Worm (Caenorhabditis elegans) whole organism, mixed stage, embryonic: Measurements from ENCODE around the gene pqn-32.
A peak's percentile ranks its signal among the peaks of the same experiment; 100 is the strongest.

ENCODE experiments used
- M03D4.4 ChIP-seq: sonication (generic microtip); optimal IDR thresholded peaks from 2 replicates; lab custom pipeline; 2017; ENCODE audit warnings: mild to moderate bottlenecking, missing genetic modification characterization, missing compliant biosample characterization
- bed-3 ChIP-seq: fragments of 200-800 bp; sonication (Bioruptor generic); optimal IDR thresholded peaks from 3 replicates; lab custom pipeline; 2018; ENCODE audit warnings: mild to moderate bottlenecking, missing genetic modification characterization, moderate library complexity, missing compliant biosample characterization
- blmp-1 ChIP-seq: fragments of 150-350 bp; optimal IDR thresholded peaks from 2 replicates; lab custom pipeline; 2014; ENCODE audit warnings: missing biosample characterization, missing genetic modification characterization
- ceh-43 ChIP-seq: fragments of 200-800 bp; sonication (Bioruptor generic); optimal IDR thresholded peaks from 2 replicates; lab custom pipeline; 2018; ENCODE audit warnings: mild to moderate bottlenecking, missing genetic modification characterization, moderate library complexity, missing compliant biosample characterization
- ces-1 ChIP-seq: fragments of 150-350 bp; optimal IDR thresholded peaks from 2 replicates; lab custom pipeline; 2014; ENCODE audit warnings: missing biosample characterization, missing genetic modification reagents, missing genetic modification characterization
- cnd-1 ChIP-seq: fragments of 200-800 bp; sonication (Bioruptor generic); optimal IDR thresholded peaks from 2 replicates; lab custom pipeline; 2018; ENCODE audit warnings: mild to moderate bottlenecking, missing genetic modification characterization, missing compliant biosample characterization
- drap-1 ChIP-seq: fragments of 200-800 bp; sonication (Bioruptor generic); optimal IDR thresholded peaks from 3 replicates; lab custom pipeline; 2018; ENCODE audit warnings: mild to moderate bottlenecking, missing genetic modification characterization, missing compliant biosample characterization
- elt-3 ChIP-seq: fragments of 150-350 bp; optimal IDR thresholded peaks from 2 replicates; lab custom pipeline; 2014; ENCODE audit warnings: missing biosample characterization, missing genetic modification characterization
- flh-1 ChIP-seq: fragments of 200-800 bp; sonication (Bioruptor generic); optimal IDR thresholded peaks from 2 replicates; lab custom pipeline; 2018; ENCODE audit warnings: mild to moderate bottlenecking, missing genetic modification characterization, moderate library complexity, missing compliant biosample characterization
- ham-2 ChIP-seq: fragments of 200-800 bp; sonication (Bioruptor generic); optimal IDR thresholded peaks from 2 replicates; lab custom pipeline; 2018; ENCODE audit warnings: mild to moderate bottlenecking, missing genetic modification characterization, missing compliant biosample characterization
- hlh-1 ChIP-seq: fragments of 150-350 bp; optimal IDR thresholded peaks from 2 replicates; lab custom pipeline; 2014; ENCODE audit warnings: missing biosample characterization, missing genetic modification reagents, missing genetic modification characterization
- lin-13 ChIP-seq: fragments of 150-350 bp; optimal IDR thresholded peaks from 2 replicates; lab custom pipeline; 2014; ENCODE audit warnings: missing biosample characterization, missing genetic modification characterization
- lin-32 ChIP-seq: fragments of 200-800 bp; sonication (Bioruptor generic); optimal IDR thresholded peaks from 2 replicates; lab custom pipeline; 2018; ENCODE audit warnings: mild to moderate bottlenecking, missing genetic modification characterization, missing compliant biosample characterization
- mep-1 ChIP-seq: fragments of 150-350 bp; optimal IDR thresholded peaks from 2 replicates; lab custom pipeline; 2017; ENCODE audit warnings: missing biosample characterization, missing genetic modification reagents, missing genetic modification characterization, inconsistent platforms
- mls-2 ChIP-seq: sonication (generic microtip); optimal IDR thresholded peaks from 2 replicates; lab custom pipeline; 2016; ENCODE audit warnings: mild to moderate bottlenecking, missing genetic modification characterization, moderate library complexity, missing compliant biosample characterization
- nhr-12 ChIP-seq: fragments of 150-350 bp; optimal IDR thresholded peaks from 2 replicates; lab custom pipeline; 2014; ENCODE audit warnings: missing biosample characterization, missing genetic modification characterization
- nhr-237 ChIP-seq: fragments of 150-350 bp; optimal IDR thresholded peaks from 2 replicates; lab custom pipeline; 2014; ENCODE audit warnings: missing biosample characterization, missing genetic modification characterization
- nhr-28 ChIP-seq: fragments of 150-350 bp; optimal IDR thresholded peaks from 2 replicates; lab custom pipeline; 2014; ENCODE audit warnings: missing biosample characterization, missing genetic modification characterization
- pha-4 ChIP-seq: fragments of 150-350 bp; optimal IDR thresholded peaks from 2 replicates; lab custom pipeline; 2018; ENCODE audit warnings: missing biosample characterization, missing genetic modification reagents, missing genetic modification characterization
- sem-2 ChIP-seq: fragments of 200-800 bp; sonication (Bioruptor generic); optimal IDR thresholded peaks from 2 replicates; lab custom pipeline; 2018; ENCODE audit warnings: mild to moderate bottlenecking, missing genetic modification characterization, missing compliant biosample characterization
- snpc-4 ChIP-seq: fragments of 150-350 bp; optimal IDR thresholded peaks from 2 replicates; lab custom pipeline; 2014; ENCODE audit warnings: missing biosample characterization, missing genetic modification characterization
- sptf-1 ChIP-seq: sonication (generic microtip); optimal IDR thresholded peaks from 2 replicates; lab custom pipeline; 2017; ENCODE audit warnings: mild to moderate bottlenecking, missing genetic modification characterization, moderate library complexity, missing compliant biosample characterization
- tbx-8 ChIP-seq: fragments of 200-800 bp; sonication (Bioruptor generic); optimal IDR thresholded peaks from 2 replicates; lab custom pipeline; 2018; ENCODE audit warnings: mild to moderate bottlenecking, missing genetic modification characterization, moderate library complexity, missing compliant biosample characterization
- unc-120 ChIP-seq: sonication (generic microtip); optimal IDR thresholded peaks from 2 replicates; lab custom pipeline; 2017; ENCODE audit warnings: missing genetic modification characterization, missing compliant biosample characterization; ENCODE audit not compliant: poor library complexity, severe bottlenecking
- unc-39 ChIP-seq: fragments of 150-350 bp; optimal IDR thresholded peaks from 2 replicates; lab custom pipeline; 2014; ENCODE audit warnings: missing biosample characterization, missing genetic modification characterization
- unc-62 ChIP-seq: fragments of 150-350 bp; optimal IDR thresholded peaks from 2 replicates; lab custom pipeline; 2014; ENCODE audit warnings: missing biosample characterization, missing genetic modification reagents, missing genetic modification characterization
- zip-8 ChIP-seq: fragments of 150-350 bp; optimal IDR thresholded peaks from 2 replicates; lab custom pipeline; 2014; ENCODE audit warnings: missing biosample characterization, missing genetic modification characterization
- ztf-11 ChIP-seq: fragments of 150-350 bp; optimal IDR thresholded peaks from 2 replicates; lab custom pipeline; 2014; ENCODE audit warnings: missing biosample characterization, missing genetic modification characterization

pqn-32 gene

DNA sequence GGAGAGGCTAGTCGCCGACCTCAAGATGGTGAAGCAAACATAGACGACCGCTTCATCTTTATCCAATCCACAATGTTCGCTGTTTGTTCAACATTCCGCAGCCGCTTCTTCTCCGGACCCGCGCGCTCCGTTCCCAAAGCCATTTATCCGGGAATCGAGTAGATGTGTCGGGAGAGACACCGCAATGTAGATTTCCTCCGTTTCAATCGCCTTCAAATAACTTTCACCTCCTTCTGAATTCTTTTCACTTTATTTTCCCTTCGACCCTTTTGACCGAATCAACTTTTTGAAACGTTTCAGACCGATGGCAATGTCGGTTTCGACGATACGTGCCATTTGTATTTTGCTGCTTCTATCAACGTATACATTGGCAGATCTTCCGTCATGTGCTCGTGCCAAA, at the start of gene pqn-32:
Gene pqn-32, plus strand, starts transcription at position 301 of the 400 bp plus-strand sequence.
- no peak for TF ChIP-seq ztf-11 (tag; lab: Kevin White, UChicago)
- TF ChIP-seq nhr-12 (tag; lab: Kevin White, UChicago) = no peak

DNA sequence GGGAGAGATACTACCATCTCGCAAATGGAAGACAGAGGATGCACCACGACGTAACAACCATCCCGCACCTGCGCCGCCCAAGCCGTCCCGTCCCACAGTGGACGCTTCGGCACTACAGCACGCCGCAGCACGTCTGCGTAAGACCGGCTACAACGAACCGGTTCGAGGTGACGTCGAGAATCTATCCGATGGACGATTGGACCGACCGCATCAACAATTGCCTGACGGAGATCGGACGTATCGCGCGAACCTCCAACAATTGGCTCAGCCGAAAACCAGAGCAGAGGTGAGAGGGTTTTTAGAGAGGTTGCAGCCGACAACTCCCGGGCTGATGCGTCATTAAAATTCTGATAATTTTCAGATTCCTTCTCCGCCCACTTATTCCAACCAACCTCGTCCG, 48.6 kb upstream of the pqn-32 start:
- TF ChIP-seq sem-2 = no peak
- TF ChIP-seq tbx-8 (GFP tag; lab: Kevin White, UChicago) = no peak
- no peak for TF ChIP-seq hlh-1 (tag; lab: Kevin White, UChicago)
- no peak for TF ChIP-seq M03D4.4 (tag; lab: Kevin White, UChicago)
- TF ChIP-seq zip-8 (tag; lab: Kevin White, UChicago) = no peak
- TF ChIP-seq snpc-4 = no peak
- no peak for TF ChIP-seq ces-1
- TF ChIP-seq elt-3 (tag; lab: Kevin White, UChicago) = no peak
- TF ChIP-seq nhr-28 (tag; lab: Kevin White, UChicago) = no peak

DNA sequence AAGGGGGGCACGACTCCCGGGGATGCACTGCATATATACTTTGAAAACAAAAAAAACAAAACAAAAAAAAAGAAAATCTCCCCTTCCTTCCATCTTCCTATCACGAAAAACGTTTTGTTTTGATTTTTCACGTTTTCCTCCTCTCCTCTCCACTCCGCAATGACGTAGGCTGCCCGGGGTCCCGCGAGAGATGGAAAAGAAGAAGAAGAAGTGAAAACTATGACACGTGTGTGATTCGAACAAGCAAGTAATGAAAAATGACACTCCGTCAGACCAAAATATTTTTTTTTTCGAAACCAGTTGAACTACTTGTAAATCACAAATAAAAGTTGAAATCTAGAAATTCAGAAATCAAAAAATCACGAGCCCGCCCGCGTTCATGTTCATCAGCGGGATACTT, 42.6 kb upstream of the pqn-32 start:
- TF ChIP-seq unc-39 (tag; lab: Kevin White, UChicago) (no peak), lin-13 (no peak), snpc-4 (no peak), ztf-11 (tag; lab: Kevin White, UChicago) (no peak), sem-2 (no peak), M03D4.4 (tag; lab: Kevin White, UChicago) (no peak), lin-32 (GFP tag; lab: Kevin White, UChicago) (no peak), nhr-12 (tag; lab: Kevin White, UChicago) (no peak), nhr-237 (tag; lab: Kevin White, UChicago) (no peak), zip-8 (tag; lab: Kevin White, UChicago) (no peak), unc-120 (tag; lab: Kevin White, UChicago) (no peak)
- TF ChIP-seq, all 35 proteins: peak for 0

DNA sequence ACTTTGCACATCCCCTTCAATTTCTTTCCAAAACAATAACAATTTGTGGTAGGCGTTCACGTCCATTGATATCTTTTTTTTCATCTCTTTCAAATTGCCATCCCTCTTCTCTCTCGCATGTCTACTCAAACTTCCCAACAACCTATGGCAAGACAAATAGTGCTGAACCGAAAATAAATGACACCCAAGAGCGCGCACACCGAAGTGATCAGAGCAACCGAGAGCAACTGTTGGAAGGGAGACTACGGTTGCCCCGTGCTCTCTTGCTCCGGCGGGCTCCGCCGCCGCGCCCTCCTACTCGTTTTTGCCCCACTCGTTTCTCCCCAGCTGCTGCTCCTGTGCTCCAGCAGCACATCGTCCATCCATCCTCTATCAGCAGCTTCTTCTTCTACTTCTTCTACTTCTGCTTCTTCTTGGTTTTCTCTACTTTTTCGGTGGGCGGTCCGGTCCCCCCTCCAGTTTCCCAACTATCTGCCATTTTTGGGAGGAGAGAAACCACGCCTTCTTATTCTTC, 41.0 kb upstream of the pqn-32 start:
- TF ChIP-seq flh-1 = no peak
- peak; percentile 68 for TF ChIP-seq hlh-1 (tag; lab: Kevin White, UChicago)

DNA sequence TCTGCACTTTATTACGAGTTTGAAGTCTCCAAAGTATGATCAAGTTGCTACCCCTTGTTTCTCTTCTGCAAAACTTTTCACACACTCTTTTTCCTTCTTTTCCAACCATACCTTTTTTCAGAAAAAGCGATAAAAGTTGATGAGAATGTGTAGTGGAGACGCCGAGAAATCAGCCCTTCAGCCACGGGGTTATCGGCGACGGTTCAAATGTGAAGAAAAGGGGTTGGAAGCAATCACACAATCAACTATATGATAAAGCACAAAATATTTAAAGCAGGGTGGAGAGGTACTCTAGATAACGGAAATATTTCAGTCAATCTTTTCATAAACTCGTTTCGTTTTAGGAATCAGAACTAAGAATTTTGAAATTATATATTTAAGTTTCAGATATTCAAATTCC, 34.7 kb upstream of the pqn-32 start, which contains the start of gene F42G4.5:
Gene F42G4.5, plus strand, starts transcription at position 379 of the 400 bp plus-strand sequence.
- TF ChIP-seq elt-3 (tag; lab: Kevin White, UChicago) = no peak
- TF ChIP-seq unc-62 (GFP tag; lab: Kevin White, UChicago) = no peak
- TF ChIP-seq pha-4 (tag; lab: Kevin White, UChicago) = no peak
- no peak for TF ChIP-seq nhr-12 (tag; lab: Kevin White, UChicago)
- TF ChIP-seq ztf-11 (tag; lab: Kevin White, UChicago) = no peak
- no peak for TF ChIP-seq blmp-1 (tag; lab: Kevin White, UChicago)
- TF ChIP-seq ham-2 (GFP tag; lab: Kevin White, UChicago) = no peak
- TF ChIP-seq, all 35 proteins: peak for 0

DNA sequence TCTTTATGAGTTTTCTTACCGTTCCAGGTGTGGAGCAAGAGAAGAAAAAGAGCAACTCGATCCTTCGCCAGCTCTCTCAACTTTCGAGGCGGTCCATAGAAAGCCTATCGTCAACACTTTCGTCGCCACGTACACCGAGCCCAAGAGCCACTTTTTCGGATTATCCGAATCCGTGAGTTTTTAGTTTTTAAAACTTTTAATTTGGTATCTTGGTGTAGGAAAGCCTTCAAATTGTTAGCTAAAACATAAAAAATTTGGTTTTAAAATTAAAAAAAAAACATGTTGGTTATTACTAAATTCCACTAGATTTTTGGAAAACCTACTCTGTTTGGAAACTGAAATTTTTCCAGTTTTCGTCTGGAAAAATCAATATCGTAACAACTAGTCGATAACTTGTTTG, 34.1 kb upstream of the pqn-32 start:
- TF ChIP-seq drap-1 (GFP tag; lab: Kevin White, UChicago) (no peak), sem-2 (no peak), flh-1 (no peak), elt-3 (tag; lab: Kevin White, UChicago) (no peak), unc-62 (GFP tag; lab: Kevin White, UChicago) (no peak), unc-120 (tag; lab: Kevin White, UChicago) (no peak), snpc-4 (no peak), lin-32 (GFP tag; lab: Kevin White, UChicago) (no peak), bed-3 (no peak), sptf-1 (tag; lab: Kevin White, UChicago) (no peak), mls-2 (tag; lab: Kevin White, UChicago) (no peak), zip-8 (tag; lab: Kevin White, UChicago) (no peak), ztf-11 (tag; lab: Kevin White, UChicago) (no peak), cnd-1 (tag; lab: Kevin White, UChicago) (no peak), pha-4 (tag; lab: Kevin White, UChicago) (no peak), ceh-43 (GFP tag; lab: Kevin White, UChicago) (no peak), tbx-8 (GFP tag; lab: Kevin White, UChicago) (no peak), unc-39 (tag; lab: Kevin White, UChicago) (no peak), mep-1 (tag; lab: Kevin White, UChicago) (no peak)
